Worm (Caenorhabditis elegans) whole organism, L1 larva: ENCODE measurements around the gene T09A5.5.
A peak's percentile ranks its signal among the peaks of the same experiment; 100 is the strongest.

ENCODE experiments used
- C04F5.9 ChIP-seq: sonication (generic microtip); optimal IDR thresholded peaks from 2 replicates; lab custom pipeline; 2016; ENCODE audit warnings: missing genetic modification characterization, missing compliant biosample characterization
- C16A3.4 ChIP-seq: fragments of 150-350 bp; optimal IDR thresholded peaks from 2 replicates; lab custom pipeline; 2014; ENCODE audit warnings: missing biosample characterization, missing genetic modification characterization
- C34B4.2 ChIP-seq: sonication (generic microtip); optimal IDR thresholded peaks from 2 replicates; lab custom pipeline; 2017; ENCODE audit warnings: mild to moderate bottlenecking, missing genetic modification characterization, missing compliant biosample characterization
- F16B12.6 ChIP-seq: fragments of 150-350 bp; optimal IDR thresholded peaks from 2 replicates; lab custom pipeline; 2014; ENCODE audit warnings: missing biosample characterization, missing genetic modification characterization
- aha-1 ChIP-seq: fragments of 150-350 bp; optimal IDR thresholded peaks from 2 replicates; lab custom pipeline; 2014; ENCODE audit warnings: missing biosample characterization, missing genetic modification characterization
- alr-1 ChIP-seq: fragments of 200-800 bp; sonication (Bioruptor generic); optimal IDR thresholded peaks from 2 replicates; lab custom pipeline; 2018; ENCODE audit warnings: borderline replicate concordance, mild to moderate bottlenecking, missing genetic modification characterization, missing compliant biosample characterization
- ama-1 ChIP-seq: fragments of 150-350 bp; optimal IDR thresholded peaks from 2 replicates; lab custom pipeline; 2014
- ceh-63 ChIP-seq: fragments of 200-800 bp; sonication (Bioruptor generic); optimal IDR thresholded peaks from 2 replicates; lab custom pipeline; 2018; ENCODE audit warnings: mild to moderate bottlenecking, missing genetic modification characterization, missing compliant biosample characterization
- ceh-8 ChIP-seq: fragments of 200-800 bp; sonication (Bioruptor generic); optimal IDR thresholded peaks from 2 replicates; lab custom pipeline; 2018; ENCODE audit warnings: mild to moderate bottlenecking, missing genetic modification characterization, moderate library complexity, missing compliant biosample characterization
- ces-1 ChIP-seq: fragments of 150-350 bp; optimal IDR thresholded peaks from 2 replicates; lab custom pipeline; 2014; ENCODE audit warnings: missing biosample characterization, missing genetic modification reagents, missing genetic modification characterization
- efl-1 ChIP-seq, 4 experiments: fragments of 150-350 bp; optimal IDR thresholded peaks in 3 of 4; peaks in 1 of 4; 1 replicate in 1 of 4; 2 replicates in 3 of 4; lab custom pipeline; 2014; ENCODE audit warnings: missing biosample characterization in 2 of 4, missing genetic modification characterization in 2 of 4, missing genetic modification reagents in 2 of 4
- efl-3 ChIP-seq: fragments of 200-800 bp; sonication (Bioruptor generic); optimal IDR thresholded peaks from 2 replicates; lab custom pipeline; 2018; ENCODE audit warnings: mild to moderate bottlenecking, missing genetic modification characterization, missing compliant biosample characterization
- elt-3 ChIP-seq, 6 experiments: fragments of 150-350 bp in 1 of 6; sonication (generic microtip); optimal IDR thresholded peaks; 2 replicates each; lab custom pipeline; 2017 to 2018; ENCODE audit warnings: missing biosample characterization in 6 of 6, missing genetic modification characterization in 6 of 6, inconsistent platforms in 1 of 6
- fos-1 ChIP-seq: fragments of 150-350 bp; optimal IDR thresholded peaks from 2 replicates; lab custom pipeline; 2014; ENCODE audit warnings: missing biosample characterization, missing genetic modification characterization
- hlh-17 ChIP-seq: fragments of 200-800 bp; sonication (Bioruptor generic); optimal IDR thresholded peaks from 2 replicates; lab custom pipeline; 2018; ENCODE audit warnings: missing genetic modification characterization, mild to moderate bottlenecking, missing compliant biosample characterization, moderate library complexity, borderline replicate concordance
- hlh-4 ChIP-seq: sonication (generic microtip); optimal IDR thresholded peaks from 2 replicates; lab custom pipeline; 2016; ENCODE audit warnings: mild to moderate bottlenecking, missing genetic modification characterization, missing compliant biosample characterization
- hpl-2 ChIP-seq: fragments of 150-350 bp; optimal IDR thresholded peaks from 2 replicates; lab custom pipeline; 2014; ENCODE audit warnings: missing biosample characterization, missing genetic modification reagents, missing genetic modification characterization
- isw-1 ChIP-seq: fragments of 200-800 bp; sonication (Bioruptor generic); IDR thresholded peaks from 2 replicates; pipeline ENCODE4 v1.3.6; 2022; ENCODE audit warnings: missing genetic modification characterization, missing compliant biosample characterization
- jun-1 ChIP-seq: fragments of 150-350 bp; optimal IDR thresholded peaks from 2 replicates; lab custom pipeline; 2014; ENCODE audit warnings: missing biosample characterization, missing genetic modification reagents, missing genetic modification characterization
- lin-13 ChIP-seq: fragments of 150-350 bp; optimal IDR thresholded peaks from 2 replicates; lab custom pipeline; 2014; ENCODE audit warnings: missing biosample characterization, missing genetic modification reagents, missing genetic modification characterization
- lin-15B ChIP-seq: fragments of 150-350 bp; sonication (generic microtip); optimal IDR thresholded peaks from 3 replicates; lab custom pipeline; 2014; ENCODE audit warnings: missing biosample characterization, missing genetic modification characterization
- lin-35 ChIP-seq, 2 experiments: fragments of 150-350 bp; optimal IDR thresholded peaks; 2 replicates each; lab custom pipeline; 2014; ENCODE audit warnings: missing biosample characterization in 2 of 2, missing genetic modification characterization in 2 of 2, missing genetic modification reagents in 2 of 2
- lir-3 ChIP-seq: sonication (generic microtip); optimal IDR thresholded peaks from 2 replicates; lab custom pipeline; 2016; ENCODE audit warnings: mild to moderate bottlenecking, missing genetic modification characterization, moderate library complexity, missing compliant biosample characterization; ENCODE audit not compliant: poor library complexity
- mef-2 ChIP-seq: fragments of 150-350 bp; optimal IDR thresholded peaks from 2 replicates; lab custom pipeline; 2014; ENCODE audit warnings: missing biosample characterization, missing genetic modification characterization
- mep-1 ChIP-seq: fragments of 150-350 bp; optimal IDR thresholded peaks from 2 replicates; lab custom pipeline; 2014; ENCODE audit warnings: missing biosample characterization, missing genetic modification characterization
- nhr-11 ChIP-seq: fragments of 150-350 bp; optimal IDR thresholded peaks from 2 replicates; lab custom pipeline; 2014; ENCODE audit warnings: missing biosample characterization, missing genetic modification characterization
- nhr-12 ChIP-seq: sonication (generic microtip); optimal IDR thresholded peaks from 2 replicates; lab custom pipeline; 2017; ENCODE audit warnings: missing biosample characterization, missing genetic modification characterization
- nhr-20 ChIP-seq: sonication (generic microtip); optimal IDR thresholded peaks from 2 replicates; lab custom pipeline; 2016; ENCODE audit warnings: mild to moderate bottlenecking, missing genetic modification characterization, missing compliant biosample characterization
- nhr-71 ChIP-seq: sonication (generic microtip); optimal IDR thresholded peaks from 2 replicates; lab custom pipeline; 2016; ENCODE audit warnings: mild to moderate bottlenecking, missing genetic modification characterization, moderate library complexity, missing compliant biosample characterization
- nhr-76 ChIP-seq: sonication (generic microtip); optimal IDR thresholded peaks from 2 replicates; lab custom pipeline; 2017; ENCODE audit warnings: missing biosample characterization, missing genetic modification characterization
- nhr-77 ChIP-seq: fragments of 150-350 bp; optimal IDR thresholded peaks from 2 replicates; lab custom pipeline; 2014; ENCODE audit warnings: missing biosample characterization, missing genetic modification characterization
- nhr-84 ChIP-seq: sonication (generic microtip); optimal IDR thresholded peaks from 2 replicates; lab custom pipeline; 2017; ENCODE audit warnings: missing biosample characterization, missing genetic modification characterization
- nhr-85 ChIP-seq: sonication (generic microtip); peaks from one replicate; lab custom pipeline; 2016; ENCODE audit warnings: missing genetic modification characterization, inconsistent platforms, missing compliant biosample characterization
- sptf-1 ChIP-seq: fragments of 150-350 bp; optimal IDR thresholded peaks from 2 replicates; lab custom pipeline; 2014; ENCODE audit warnings: missing biosample characterization, missing genetic modification characterization
- sup-37 ChIP-seq: fragments of 200-800 bp; sonication (Bioruptor generic); optimal IDR thresholded peaks from 2 replicates; lab custom pipeline; 2018; ENCODE audit warnings: mild to moderate bottlenecking, missing genetic modification characterization, missing compliant biosample characterization
- tbx-2 ChIP-seq: sonication (generic microtip); optimal IDR thresholded peaks from 2 replicates; lab custom pipeline; 2016; ENCODE audit warnings: missing genetic modification characterization, missing compliant biosample characterization
- tlp-1 ChIP-seq: fragments of 150-350 bp; optimal IDR thresholded peaks from 2 replicates; lab custom pipeline; 2014; ENCODE audit warnings: missing biosample characterization, missing genetic modification characterization
- unc-62 ChIP-seq: fragments of 150-350 bp; optimal IDR thresholded peaks from 2 replicates; lab custom pipeline; 2014; ENCODE audit warnings: missing biosample characterization, missing genetic modification reagents, missing genetic modification characterization
- unc-86 ChIP-seq: sonication (generic microtip); optimal IDR thresholded peaks from 2 replicates; lab custom pipeline; 2016; ENCODE audit warnings: missing genetic modification characterization, missing compliant biosample characterization
- vab-15 ChIP-seq: sonication (generic microtip); optimal IDR thresholded peaks from 2 replicates; lab custom pipeline; 2017; ENCODE audit warnings: missing genotype, mild to moderate bottlenecking, missing genetic modification characterization, missing compliant biosample characterization
- zip-4 ChIP-seq: fragments of 200-800 bp; sonication (Bioruptor generic); optimal IDR thresholded peaks from 2 replicates; lab custom pipeline; 2018; ENCODE audit warnings: mild to moderate bottlenecking, missing genetic modification characterization, moderate library complexity, missing compliant biosample characterization
- ztf-11 ChIP-seq, 2 experiments: sonication (generic microtip); optimal IDR thresholded peaks; 2 replicates each; lab custom pipeline; 2016 to 2017; ENCODE audit warnings: missing genetic modification characterization in 2 of 2, missing biosample characterization in 1 of 2, missing compliant biosample characterization in 1 of 2

Gene T09A5.5

DNA sequence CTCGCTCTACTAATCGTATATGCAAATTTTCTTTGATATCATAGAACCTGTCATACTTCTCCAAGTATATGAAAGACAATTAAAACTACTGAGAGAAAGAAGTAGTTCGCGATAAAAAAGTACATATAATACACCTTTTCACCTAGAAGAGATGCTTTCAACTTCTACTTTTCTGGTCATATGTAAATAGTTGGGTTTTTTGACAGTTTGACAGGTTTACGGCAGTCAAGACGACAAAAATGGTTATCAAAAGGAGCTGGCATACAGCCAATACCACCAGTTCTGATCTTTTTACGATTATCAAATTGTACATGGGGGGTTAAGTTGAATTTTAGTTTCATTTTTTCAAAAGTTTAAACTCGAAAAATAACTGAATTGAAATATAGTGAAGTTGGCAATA is 38.7 kb downstream of the T09A5.5 start:
- TF ChIP-seq nhr-12 (tag; lab: Kevin White, UChicago) (no peak), hpl-2 (GFP tag; lab: Kevin White, UChicago) (no peak), alr-1 (tag; lab: Kevin White, UChicago) (no peak), sup-37 (GFP tag; lab: Kevin White, UChicago) (no peak), mep-1 (tag; lab: Kevin White, UChicago) (no peak), ceh-8 (GFP tag; lab: Kevin White, UChicago) (no peak), vab-15 (tag; lab: Kevin White, UChicago) (no peak), lir-3 (tag; lab: Kevin White, UChicago) (no peak), hlh-17 (GFP tag; lab: Kevin White, UChicago) (no peak), C16A3.4 (tag; lab: Kevin White, UChicago) (no peak), isw-1 (GFP tag; lab: Robert Waterston, UW) (no peak), nhr-76 (no peak)

DNA sequence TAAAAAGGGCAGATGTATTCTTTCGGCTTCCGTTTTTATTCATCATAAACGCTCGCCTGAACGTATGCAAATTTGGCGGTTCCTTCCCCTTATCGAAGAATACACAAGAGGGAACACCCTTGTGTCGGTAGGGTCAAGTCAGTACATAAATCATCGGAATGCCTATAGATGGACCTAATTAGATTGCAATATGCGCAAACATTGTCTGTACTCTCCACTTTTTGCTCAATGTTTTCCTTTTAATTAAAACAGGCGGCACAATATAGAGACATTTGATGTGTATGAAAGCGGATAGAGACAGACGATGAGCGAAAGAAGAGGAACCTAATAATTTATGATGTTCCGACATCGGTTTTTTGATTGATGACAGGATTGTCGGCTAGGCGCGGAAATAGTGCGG is 39.4 kb downstream of the T09A5.5 start:
- TF ChIP-seq F16B12.6 (tag; lab: Kevin White, UChicago) (no peak), unc-62 (GFP tag; lab: Kevin White, UChicago) (no peak), efl-1 (optimal IDR thresholded peaks at IDR 0.05; lab: Kevin White, UChicago) (no peak), efl-1 (GFP tag; optimal IDR thresholded peaks at IDR 0.05 in 1 of 2; lab: Kevin White, UChicago) (no peak), tbx-2 (tag; lab: Kevin White, UChicago) (peak; percentile 49), ceh-63 (no peak), efl-3 (GFP tag; lab: Kevin White, UChicago) (no peak), ztf-11 (tag; optimal IDR thresholded peaks at IDR 0.05; lab: Kevin White, UChicago) (peak in 1 of 2 experiments; percentile 47), unc-86 (peak; percentile 50), hlh-4 (no peak), nhr-85 (tag; lab: Kevin White, UChicago) (no peak), jun-1 (no peak)

DNA sequence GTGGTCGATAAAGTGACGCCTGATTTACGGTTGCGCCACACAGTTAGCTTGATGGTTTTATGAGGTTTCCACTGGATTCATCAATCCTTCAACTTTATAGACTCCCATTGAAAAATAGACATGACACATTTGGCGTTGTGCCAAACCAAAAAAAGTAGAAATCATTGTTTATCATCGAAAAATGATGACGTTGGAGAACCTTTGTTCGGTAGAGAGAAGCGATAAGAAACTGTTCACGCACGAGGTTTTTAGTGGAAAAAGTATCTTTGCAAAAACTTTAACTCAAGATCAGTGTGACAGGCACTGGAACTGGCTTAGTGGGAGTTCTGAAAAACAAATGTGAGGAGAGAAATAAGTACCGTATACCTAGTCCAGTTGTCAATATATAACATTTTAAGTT is 39.9 kb downstream of the T09A5.5 start:
- TF ChIP-seq elt-3 (tag; optimal IDR thresholded peaks at IDR 0.05; lab: Kevin White, UChicago) (no peak), C16A3.4 (tag; lab: Kevin White, UChicago) (no peak), efl-3 (GFP tag; lab: Kevin White, UChicago) (no peak), C04F5.9 (no peak), nhr-84 (no peak), F16B12.6 (tag; lab: Kevin White, UChicago) (no peak), mef-2 (tag; lab: Kevin White, UChicago) (no peak), jun-1 (no peak), hlh-17 (GFP tag; lab: Kevin White, UChicago) (no peak), lin-15B (tag; lab: Kevin White, UChicago) (no peak), ces-1 (GFP tag; lab: Kevin White, UChicago) (no peak)

DNA sequence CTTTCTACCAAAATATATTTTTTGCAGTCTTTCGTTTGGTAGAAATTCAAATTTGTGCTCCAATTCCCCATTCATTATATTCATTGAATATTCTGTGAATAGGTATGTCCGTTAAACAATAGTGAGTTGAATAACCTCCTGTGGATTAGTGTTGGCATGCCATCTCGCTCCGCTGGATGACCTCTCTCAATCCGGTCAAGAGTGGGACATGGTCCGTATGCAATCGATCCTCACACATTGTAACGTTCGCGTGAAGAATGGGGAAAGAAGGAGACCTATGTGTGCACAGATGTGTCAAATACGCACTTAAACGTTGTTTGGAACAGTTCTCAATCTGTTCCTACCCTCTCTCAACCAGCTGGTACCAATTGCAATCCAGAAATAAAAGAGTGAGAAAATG is 40.3 kb downstream of the T09A5.5 start:
- no peak for TF ChIP-seq aha-1 (tag; lab: Kevin White, UChicago)
- no peak for TF ChIP-seq nhr-71
- TF ChIP-seq lin-35 (GFP tag; optimal IDR thresholded peaks at IDR 0.05; lab: Kevin White, UChicago) = no peak
- no peak for TF ChIP-seq sptf-1 (tag; lab: Kevin White, UChicago)
- no peak for TF ChIP-seq ama-1 (lab: Kevin White, UChicago)
- TF ChIP-seq nhr-11 (tag; lab: Kevin White, UChicago) = no peak
- TF ChIP-seq tlp-1 (tag; lab: Kevin White, UChicago) = no peak
- TF ChIP-seq zip-4 = no peak
- no peak for TF ChIP-seq F16B12.6 (tag; lab: Kevin White, UChicago)
- TF ChIP-seq lin-13 (GFP tag; lab: Kevin White, UChicago) = no peak
- TF ChIP-seq nhr-20 (tag; lab: Kevin White, UChicago) = no peak
- no peak for TF ChIP-seq C34B4.2 (tag; lab: Kevin White, UChicago)
- no peak for TF ChIP-seq nhr-77 (tag; lab: Kevin White, UChicago)
- TF ChIP-seq fos-1 = no peak
- no peak for TF ChIP-seq lin-15B (tag; lab: Kevin White, UChicago)
